Fruit fly (Drosophila melanogaster) whole organism, embryonic: Measurements from ENCODE around the gene CG13060.

Experiments
- Bdp1 ChIP-seq: fragments of 200-800 bp; sonication (Bioruptor generic); optimal IDR thresholded peaks from 3 replicates; lab custom pipeline; 2016; ENCODE audit warnings: missing biosample characterization, missing genetic modification characterization
- CG11456 ChIP-seq: fragments of 200-800 bp; sonication (Bioruptor generic); IDR thresholded peaks from 3 replicates; pipeline ENCODE4 v1.3.6; 2022; ENCODE audit warnings: missing biosample characterization, missing genetic modification characterization
- CG13287 ChIP-seq: fragments of 200-800 bp; sonication (Bioruptor generic); IDR thresholded peaks from 2 replicates; pipeline ENCODE4 v1.3.6; 2022; ENCODE audit warnings: missing biosample characterization, missing genetic modification characterization; ENCODE audit not compliant: partially characterized antibody
- CG14965 ChIP-seq: fragments of 200-800 bp; sonication (Bioruptor generic); optimal IDR thresholded peaks from 2 replicates; lab custom pipeline; 2016; ENCODE audit warnings: missing biosample characterization, missing genetic modification characterization, borderline replicate concordance
- CG1603 ChIP-seq: fragments of 200-800 bp; sonication (Bioruptor generic); optimal IDR thresholded peaks from 2 replicates; lab custom pipeline; 2019; ENCODE audit warnings: missing biosample characterization, mild to moderate bottlenecking, missing genetic modification characterization, moderate library complexity
- CG17186 ChIP-seq: fragments of 200-800 bp; sonication (Bioruptor generic); optimal IDR thresholded peaks from 3 replicates; lab custom pipeline; 2017; ENCODE audit warnings: missing biosample characterization, missing genetic modification reagents, missing genetic modification characterization
- CG18764 ChIP-seq: fragments of 200-800 bp; sonication (Bioruptor generic); optimal IDR thresholded peaks from 3 replicates; lab custom pipeline; 2016; ENCODE audit warnings: missing biosample characterization, missing genetic modification characterization
- CG31365 ChIP-seq: fragments of 200-800 bp; sonication (Bioruptor generic); optimal IDR thresholded peaks from 2 replicates; lab custom pipeline; 2018; ENCODE audit warnings: missing biosample characterization, mild to moderate bottlenecking, missing genetic modification characterization
- CG4404 ChIP-seq: fragments of 200-800 bp; sonication (Bioruptor generic); IDR thresholded peaks from 2 replicates; pipeline ENCODE4 v1.3.6; 2022; ENCODE audit warnings: missing biosample characterization, missing genetic modification characterization
- CG4617 ChIP-seq: fragments of 200-800 bp; sonication (Bioruptor generic); optimal IDR thresholded peaks from 3 replicates; lab custom pipeline; 2016; ENCODE audit warnings: missing biosample characterization, missing genetic modification characterization, borderline replicate concordance
- CG6791 ChIP-seq: fragments of 200-800 bp; sonication (Bioruptor generic); IDR thresholded peaks from 3 replicates; pipeline ENCODE4 v1.3.6; 2022; ENCODE audit warnings: missing biosample characterization, missing genetic modification characterization; ENCODE audit not compliant: partially characterized antibody
- CG7963 ChIP-seq: fragments of 200-800 bp; sonication (Bioruptor generic); IDR thresholded peaks from 3 replicates; pipeline ENCODE4 v1.3.6; 2022; ENCODE audit warnings: missing biosample characterization, missing genetic modification characterization; ENCODE audit not compliant: partially characterized antibody
- CG9215 ChIP-seq: fragments of 200-800 bp; sonication (Bioruptor generic); IDR thresholded peaks from 2 replicates; pipeline ENCODE4 v1.3.6; 2022; ENCODE audit warnings: missing biosample characterization, missing genetic modification characterization
- Dll ChIP-seq: fragments of 200-800 bp; sonication (Bioruptor generic); IDR thresholded peaks from 4 replicates; pipeline ENCODE4 v1.3.6; 2022; ENCODE audit warnings: missing biosample characterization, missing genetic modification characterization; ENCODE audit not compliant: partially characterized antibody
- Doc2 ChIP-seq: fragments of 200-800 bp; sonication (Bioruptor generic); IDR thresholded peaks from 2 replicates; pipeline ENCODE4 v1.3.6; 2022; ENCODE audit warnings: missing biosample characterization, missing genetic modification characterization
- Dp ChIP-seq: fragments of 200-800 bp; sonication (Bioruptor generic); optimal IDR thresholded peaks from 2 replicates; lab custom pipeline; 2018; ENCODE audit warnings: missing biosample characterization, mild to moderate bottlenecking, missing genetic modification characterization, moderate library complexity
- Dref ChIP-seq: fragments of 200-800 bp; sonication (Bioruptor generic); IDR thresholded peaks from 2 replicates; pipeline ENCODE4 v1.3.6; 2022; ENCODE audit warnings: missing biosample characterization, missing genetic modification characterization
- E2f2 ChIP-seq: fragments of 200-800 bp; sonication (Bioruptor generic); IDR thresholded peaks from 2 replicates; pipeline ENCODE4 v1.3.6; 2022; ENCODE audit warnings: missing biosample characterization, missing genetic modification characterization
- Fer1 ChIP-seq: fragments of 200-800 bp; sonication (Bioruptor generic); optimal IDR thresholded peaks from 2 replicates; lab custom pipeline; 2017; ENCODE audit warnings: missing biosample characterization, mild to moderate bottlenecking, missing genetic modification characterization
- HHEX ChIP-seq: fragments of 200-800 bp; sonication (Bioruptor generic); optimal IDR thresholded peaks from 3 replicates; lab custom pipeline; 2017; ENCODE audit warnings: missing biosample characterization, mild to moderate bottlenecking, missing genetic modification characterization, missing genetic modification reagents
- HLH4C ChIP-seq: fragments of 200-800 bp; sonication (Bioruptor generic); IDR thresholded peaks from 3 replicates; pipeline ENCODE4 v1.3.6; 2022; ENCODE audit warnings: missing biosample characterization, missing genetic modification characterization; ENCODE audit not compliant: partially characterized antibody
- HmgD ChIP-seq: fragments of 200-800 bp; sonication (Bioruptor generic); optimal IDR thresholded peaks from 3 replicates; lab custom pipeline; 2016; ENCODE audit warnings: missing biosample characterization, missing genetic modification characterization
- MBD-R2 ChIP-seq: fragments of 200-800 bp; sonication (Bioruptor generic); IDR thresholded peaks from 2 replicates; pipeline ENCODE4 v1.3.6; 2022; ENCODE audit warnings: missing biosample characterization, missing genetic modification characterization
- MESR4 ChIP-seq: fragments of 200-800 bp; sonication (Bioruptor generic); optimal IDR thresholded peaks from 2 replicates; lab custom pipeline; 2018; ENCODE audit warnings: missing biosample characterization, mild to moderate bottlenecking, missing genetic modification characterization, moderate library complexity
- Med ChIP-seq: fragments of 200-800 bp; sonication (Bioruptor generic); peaks from one replicate; lab custom pipeline; 2016; ENCODE audit warnings: missing biosample characterization, missing genetic modification characterization, mild to moderate bottlenecking, inconsistent platforms, moderate library complexity
- Myb ChIP-seq: fragments of 200-800 bp; sonication (Bioruptor generic); optimal IDR thresholded peaks from 2 replicates; lab custom pipeline; 2016; ENCODE audit warnings: missing biosample characterization, missing genetic modification characterization
- Pdp1 ChIP-seq, 2 experiments: fragments of 200-800 bp; sonication (Bioruptor generic); optimal IDR thresholded peaks; 3 replicates each; lab custom pipeline; 2016; ENCODE audit warnings: missing biosample characterization in 2 of 2, missing genetic modification characterization in 2 of 2, mild to moderate bottlenecking in 1 of 2, moderate library complexity in 1 of 2
- YL-1 ChIP-seq: fragments of 200-800 bp; sonication (Bioruptor generic); optimal IDR thresholded peaks from 3 replicates; lab custom pipeline; 2017; ENCODE audit warnings: missing biosample characterization, mild to moderate bottlenecking, missing genetic modification characterization
- bbx ChIP-seq: fragments of 200-800 bp; sonication (Bioruptor generic); IDR thresholded peaks from 2 replicates; pipeline ENCODE4 v1.3.6; 2022; ENCODE audit warnings: missing biosample characterization, missing genetic modification characterization; ENCODE audit not compliant: partially characterized antibody
- chinmo ChIP-seq: fragments of 200-800 bp; sonication (Bioruptor generic); IDR thresholded peaks from 4 replicates; pipeline ENCODE4 v1.3.6; 2022; ENCODE audit warnings: missing biosample characterization, missing genetic modification characterization; ENCODE audit not compliant: partially characterized antibody
- crp ChIP-seq, 2 experiments: fragments of 200-800 bp; sonication (Bioruptor generic); optimal IDR thresholded peaks; 2 replicates in 1 of 2; 3 replicates in 1 of 2; lab custom pipeline; 2017; ENCODE audit warnings: missing biosample characterization in 2 of 2, missing genetic modification characterization in 2 of 2, mild to moderate bottlenecking in 1 of 2, moderate library complexity in 1 of 2
- gcm2 ChIP-seq: fragments of 200-800 bp; sonication (Bioruptor generic); optimal IDR thresholded peaks from 2 replicates; lab custom pipeline; 2016; ENCODE audit warnings: missing biosample characterization, missing genetic modification characterization
- ind ChIP-seq: fragments of 200-800 bp; sonication (Bioruptor generic); optimal IDR thresholded peaks from 3 replicates; lab custom pipeline; 2016; ENCODE audit warnings: missing biosample characterization, missing genetic modification characterization
- jing ChIP-seq: fragments of 200-800 bp; sonication (Bioruptor generic); optimal IDR thresholded peaks from 2 replicates; lab custom pipeline; 2018; ENCODE audit warnings: missing biosample characterization, mild to moderate bottlenecking, missing genetic modification characterization
- kay ChIP-seq: fragments of 200-800 bp; sonication (Bioruptor generic); optimal IDR thresholded peaks from 2 replicates; lab custom pipeline; 2016; ENCODE audit warnings: missing biosample characterization, missing genetic modification characterization
- otp ChIP-seq: fragments of 200-800 bp; sonication (Bioruptor generic); IDR thresholded peaks from 3 replicates; pipeline ENCODE4, ENCODE4 v1.3.6; 2022; ENCODE audit warnings: missing biosample characterization, missing genetic modification characterization
- pzg ChIP-seq: fragments of 200-800 bp; sonication (Bioruptor generic); optimal IDR thresholded peaks from 3 replicates; lab custom pipeline; 2018; ENCODE audit warnings: missing biosample characterization, mild to moderate bottlenecking, missing genetic modification characterization, moderate library complexity
- rib ChIP-seq: fragments of 200-800 bp; sonication (Bioruptor generic); IDR thresholded peaks from 2 replicates; pipeline ENCODE4 v1.3.6; 2022; ENCODE audit warnings: missing biosample characterization, missing genetic modification characterization
- ro ChIP-seq: fragments of 200-800 bp; sonication (Bioruptor generic); IDR thresholded peaks from 2 replicates; pipeline ENCODE4 v1.3.6; 2022; ENCODE audit warnings: missing biosample characterization, missing genetic modification characterization
- stwl ChIP-seq: fragments of 200-800 bp; sonication (Bioruptor generic); optimal IDR thresholded peaks from 3 replicates; lab custom pipeline; 2018; ENCODE audit warnings: missing biosample characterization, mild to moderate bottlenecking, missing genetic modification characterization, moderate library complexity
- tll ChIP-seq, 2 experiments: fragments of 200-800 bp in 1 of 2; fragments of >200 bp in 1 of 2; sonication (Bioruptor generic) in 1 of 2; optimal IDR thresholded peaks; 2 replicates each; lab custom pipeline; 2017 to 2019; ENCODE audit warnings: missing biosample characterization in 2 of 2, missing genetic modification characterization in 2 of 2, mild to moderate bottlenecking in 1 of 2, moderate library complexity in 1 of 2
- trem ChIP-seq: fragments of 200-800 bp; optimal IDR thresholded peaks from 3 replicates; lab custom pipeline; 2019; ENCODE audit warnings: missing biosample characterization, mild to moderate bottlenecking, missing genetic modification characterization, moderate library complexity
- twi ChIP-seq: fragments of 200-800 bp; optimal IDR thresholded peaks from 2 replicates; lab custom pipeline; 2019; ENCODE audit warnings: missing biosample characterization, mild to moderate bottlenecking, missing genetic modification characterization, moderate library complexity
- vvl ChIP-seq: fragments of 200-800 bp; sonication (Bioruptor generic); IDR thresholded peaks from 2 replicates; pipeline ENCODE4 v1.3.6; 2022; ENCODE audit warnings: missing biosample characterization, missing genetic modification characterization

The CG13060 gene

dm6 chr3L:16347914-16348313 is 28.3 kb downstream of the CG13060 start, which contains the start of gene mRpS34:
Gene mRpS34 (plus strand): TSS chr3L:16348074.
- TF ChIP-seq pzg (GFP tag; lab: Kevin White, UChicago) (peak; percentile 46), Dref (GFP tag; lab: Robert Waterston, UW) (no peak), CG13287 (GFP tag; lab: Robert Waterston, UW) (peak; percentile 36), Dll (GFP tag; lab: Robert Waterston, UW) (peak; percentile 53; the same call in 1 of the 4 replicates), stwl (tag; lab: Kevin White, UChicago) (peak; percentile 55), crp (GFP tag; optimal IDR thresholded peaks at IDR 0.05; lab: Kevin White, UChicago) (peak; percentile 31 to 87), chinmo (GFP tag; lab: Robert Waterston, UW) (0 out of 4 replicates have a peak, but pooled peaks have one; percentile 27), E2f2 (GFP tag; lab: Robert Waterston, UW) (peak; percentile 66), MESR4 (GFP tag; lab: Kevin White, UChicago) (peak; percentile 81), Dp (peak; percentile 66), MBD-R2 (GFP tag; lab: Robert Waterston, UW) (peak; percentile 74), Myb (GFP tag; lab: Kevin White, UChicago) (peak; percentile 89), HHEX (GFP tag; lab: Kevin White, UChicago) (no peak), Med (peak; percentile 39), Pdp1 (GFP tag; optimal IDR thresholded peaks at IDR 0.05; lab: Kevin White, UChicago) (peak in 1 of 2 experiments; percentile 85), CG6791 (GFP tag; lab: Robert Waterston, UW) (peak; percentile 23; the same call in 1 of the 3 replicates), HmgD (GFP tag; lab: Kevin White, UChicago) (no peak), CG4404 (GFP tag; lab: Robert Waterston, UW) (no peak), bbx (GFP tag; lab: Robert Waterston, UW) (peak; percentile 19; the same call in 1 of the 2 replicates), YL-1 (peak; percentile 51), twi (tag; lab: Kevin White, UChicago) (no peak), CG9215 (GFP tag; lab: Robert Waterston, UW) (peak; percentile 90), CG4617 (GFP tag; lab: Kevin White, UChicago) (peak; percentile 52), trem (tag; lab: Kevin White, UChicago) (peak; percentile 63), jing (GFP tag; lab: Kevin White, UChicago) (no peak), ind (GFP tag; lab: Kevin White, UChicago) (no peak), gcm2 (no peak), CG11456 (GFP tag; lab: Robert Waterston, UW) (no peak)

dm6 chr3L:16349686-16350085 is 30.0 kb downstream of the CG13060 start:
- TF ChIP-seq CG6791 (GFP tag; lab: Robert Waterston, UW) (0 out of 3 replicates have a peak, but pooled peaks have one; percentile 43), Med (peak; percentile 5), CG7963 (GFP tag; lab: Robert Waterston, UW) (0 out of 3 replicates have a peak, but pooled peaks have one; percentile 8), Pdp1 (GFP tag; optimal IDR thresholded peaks at IDR 0.05; lab: Kevin White, UChicago) (no peak), Bdp1 (peak; percentile 95), CG31365 (tag; lab: Kevin White, UChicago) (no peak)

- 0 out of 3 replicates have a peak, but pooled peaks have one; percentile 21 for TF ChIP-seq otp (GFP tag; lab: Robert Waterston, UW)
- peak in 1 of 2 experiments; percentile 7 for TF ChIP-seq tll (GFP tag; optimal IDR thresholded peaks at IDR 0.05; lab: Kevin White, UChicago)
- TF ChIP-seq ro: no peak
- TF ChIP-seq rib: no peak
- TF ChIP-seq Fer1 (GFP tag; lab: Kevin White, UChicago): no peak
- no peak for TF ChIP-seq kay (GFP tag; lab: Kevin White, UChicago)
- no peak for TF ChIP-seq CG1603 (tag; lab: Kevin White, UChicago)
- TF ChIP-seq CG4404 (GFP tag; lab: Robert Waterston, UW): no peak
- TF ChIP-seq HLH4C (GFP tag; lab: Robert Waterston, UW): 0 out of 3 replicates have a peak, but pooled peaks have one; percentile 17
- TF ChIP-seq CG17186 (GFP tag; lab: Kevin White, UChicago): peak; percentile 30
- TF ChIP-seq Doc2 (GFP tag; lab: Robert Waterston, UW): no peak
- peak; percentile 19; the same call in 1 of the 2 replicates for TF ChIP-seq vvl (GFP tag; lab: Robert Waterston, UW)
- TF ChIP-seq CG14965 (GFP tag; lab: Kevin White, UChicago): no peak
- TF ChIP-seq CG18764 (GFP tag; lab: Kevin White, UChicago): no peak
- peak; percentile 75 for TF ChIP-seq stwl (tag; lab: Kevin White, UChicago)
These were observed 32.2 kb downstream of the CG13060 start, which contains the start of the genes Golgin104 and Tcs3 for dm6 chr3L:16351770-16352429. Gene Golgin104 (minus strand): TSS chr3L:16351951. Gene Tcs3 (plus strand): TSS chr3L:16351991.
